Fruit fly (Drosophila melanogaster): ENCODE data around the gene Prx6a.

The Prx6a gene

DNA sequence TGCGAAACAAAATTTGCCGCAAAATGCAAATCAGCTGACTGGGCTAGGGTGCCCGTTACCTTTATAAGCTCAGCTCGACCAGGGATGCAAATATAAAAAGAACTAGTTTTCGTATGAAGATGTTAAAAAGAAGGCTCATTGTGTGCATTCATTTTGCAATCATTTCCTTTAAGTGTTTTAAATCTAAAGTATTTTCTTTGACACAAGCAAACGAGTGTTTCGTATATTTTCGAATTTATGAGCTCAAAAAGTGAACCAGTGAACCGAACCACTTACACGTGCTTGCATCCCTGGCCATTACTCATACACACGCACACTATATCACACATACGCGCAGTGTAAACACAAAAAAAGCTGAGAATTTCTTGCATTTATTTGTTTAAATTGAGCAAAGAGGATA, at the start of gene Prx6a, which contains the start of gene Sbat:
TSS of gene Prx6a (minus strand) at position 45 of the 400 bp plus-strand sequence.
TSS of gene Sbat (plus strand) at position 157 of the 400 bp plus-strand sequence.
- TF ChIP-seq CG7357 (GFP tag; IDR thresholded peaks at IDR 0.05) (peak; percentile 54; the same call in 1 of the 3 replicates), lab (GFP tag; optimal IDR thresholded peaks at IDR 0.05) (peak; percentile 83), CG11247 (GFP tag; IDR thresholded peaks at IDR 0.05) (no peak), rib (GFP tag; IDR thresholded peaks at IDR 0.05) (no peak), tin (GFP tag; optimal IDR thresholded peaks at IDR 0.05) (peak; percentile 73), sd (tag; optimal IDR thresholded peaks at IDR 0.05) (peak; percentile 46), CG17829 (tag; optimal IDR thresholded peaks at IDR 0.05) (peak; percentile 78), CG34422 (GFP tag; IDR thresholded peaks at IDR 0.05) (peak; percentile 83), Dad (GFP tag; optimal IDR thresholded peaks at IDR 0.05) (peak; percentile 64), CG31388 (GFP tag; optimal IDR thresholded peaks at IDR 0.05) (no peak), vvl (GFP tag; IDR thresholded peaks at IDR 0.05) (peak; percentile 85), pita (GFP tag; optimal IDR thresholded peaks at IDR 0.05) (no peak), CG7928 (GFP tag; optimal IDR thresholded peaks at IDR 0.05) (peak; percentile 99), CG17359 (tag; optimal IDR thresholded peaks at IDR 0.05) (peak; percentile 72), CG14860 (GFP tag; IDR thresholded peaks at IDR 0.05; ENCODE audit: partially characterized antibody) (no peak), CG42726 (GFP tag; IDR thresholded peaks at IDR 0.05; ENCODE audit: partially characterized antibody) (no peak), sc (optimal IDR thresholded peaks at IDR 0.05) (no peak), sc (GFP tag; optimal IDR thresholded peaks at IDR 0.05) (no peak), CG10209 (GFP tag; optimal IDR thresholded peaks at IDR 0.05) (peak; percentile 59), Abd-B (GFP tag; optimal IDR thresholded peaks at IDR 0.05) (peak; percentile 79), gro (GFP tag; optimal IDR thresholded peaks at IDR 0.05) (peak; percentile 81), Ssrp (tag; optimal IDR thresholded peaks at IDR 0.05) (peak; percentile 60), Optix (GFP tag; IDR thresholded peaks at IDR 0.05) (peak; percentile 53; the same call in 2 of the 3 replicates), otp (GFP tag; IDR thresholded peaks at IDR 0.05) (no peak), CG11456 (GFP tag; IDR thresholded peaks at IDR 0.05) (0 out of 3 replicates have a peak, but pooled peaks have one; percentile 65), CG18764 (GFP tag; optimal IDR thresholded peaks at IDR 0.05) (peak; percentile 57), Dref (GFP tag; IDR thresholded peaks at IDR 0.05) (peak; percentile 34; the same call in 1 of the 2 replicates), dan (GFP tag; IDR thresholded peaks at IDR 0.05) (no peak), Sox100B (GFP tag; optimal IDR thresholded peaks at IDR 0.05) (peak; percentile 50), Aef1 (GFP tag; IDR thresholded peaks at IDR 0.05) (peak; percentile 67), CHES-1-like (GFP tag; optimal IDR thresholded peaks at IDR 0.05) (peak; percentile 83), Oli (tag; optimal IDR thresholded peaks at IDR 0.05) (peak; percentile 52), zfh2 (GFP tag; optimal IDR thresholded peaks at IDR 0.05) (peak; percentile 85), HLH4C (GFP tag; IDR thresholded peaks at IDR 0.05; ENCODE audit: partially characterized antibody) (no peak), NfI (GFP tag; optimal IDR thresholded peaks at IDR 0.05) (peak; percentile 72), Med (GFP tag) (peak; percentile 95), nau (GFP tag; optimal IDR thresholded peaks at IDR 0.05) (peak; percentile 4), CG14965 (GFP tag; optimal IDR thresholded peaks at IDR 0.05; ENCODE audit: borderline replicate concordance) (no peak), CG3838 (GFP tag; optimal IDR thresholded peaks at IDR 0.05) (peak; percentile 4), CG10654 (GFP tag; optimal IDR thresholded peaks at IDR 0.05) (peak; percentile 68), salm (tag; optimal IDR thresholded peaks at IDR 0.05) (peak; percentile 37), CG18476 (GFP tag; optimal IDR thresholded peaks at IDR 0.05) (no peak), HHEX (GFP tag; optimal IDR thresholded peaks at IDR 0.05) (peak; percentile 67), NFAT (GFP tag; IDR thresholded peaks at IDR 0.05) (peak; percentile 59; the same call in 1 of the 2 replicates), CG14014 (GFP tag; IDR thresholded peaks at IDR 0.05) (peak; percentile 69), B-H1 (GFP tag; IDR thresholded peaks at IDR 0.05) (peak; percentile 57), MTF-1 (GFP tag; optimal IDR thresholded peaks at IDR 0.05; ENCODE audit: borderline replicate concordance) (no peak), CG6254 (GFP tag; optimal IDR thresholded peaks at IDR 0.05) (no peak), maf-S (GFP tag; optimal IDR thresholded peaks at IDR 0.05) (peak; percentile 54), CG8359 (GFP tag; optimal IDR thresholded peaks at IDR 0.05; ENCODE audit: borderline replicate concordance) (no peak)
